Worm (Caenorhabditis elegans) whole organism, young adult: Measurements from ENCODE around the gene F10D7.3.

Experiments
- B0035.1 ChIP-seq: sonication (generic microtip); optimal IDR thresholded peaks from 2 replicates; lab custom pipeline; 2016; ENCODE audit warnings: missing genetic modification characterization, mild to moderate bottlenecking, missing compliant biosample characterization, missing genotype, missing genetic modification reagents
- F22D6.2 ChIP-seq: sonication (generic microtip); optimal IDR thresholded peaks from 2 replicates; lab custom pipeline; 2016; ENCODE audit warnings: mild to moderate bottlenecking, missing genetic modification characterization, missing compliant biosample characterization
- F37B4.10 ChIP-seq: fragments of 200-800 bp; sonication (Bioruptor generic); IDR thresholded peaks from 2 replicates; pipeline ENCODE4 v1.3.6; 2022; ENCODE audit warnings: missing genetic modification characterization, missing compliant biosample characterization
- F49E8.2 ChIP-seq: sonication (generic microtip); optimal IDR thresholded peaks from 3 replicates; lab custom pipeline; 2017; ENCODE audit warnings: missing genetic modification characterization, mild to moderate bottlenecking, missing compliant biosample characterization, antibody characterized with exemption, moderate library complexity; ENCODE audit not compliant: insufficient read depth
- F57A8.1 ChIP-seq: fragments of 200-800 bp; sonication (Bioruptor generic); optimal IDR thresholded peaks from 2 replicates; lab custom pipeline; 2018; ENCODE audit warnings: mild to moderate bottlenecking, missing genetic modification characterization, moderate library complexity, missing compliant biosample characterization
- Y53G8AR.9 ChIP-seq: fragments of 200-800 bp; sonication (Bioruptor generic); conservative IDR thresholded peaks from 2 replicates; pipeline ENCODE4 v1.3.6; 2022; ENCODE audit warnings: missing genetic modification reagents, missing genetic modification characterization, missing compliant biosample characterization
- Y95B8A.8 ChIP-seq: fragments of 200-800 bp; sonication (Bioruptor generic); IDR thresholded peaks from 2 replicates; pipeline ENCODE4 v1.3.6; 2022; ENCODE audit warnings: missing genetic modification reagents, missing genetic modification characterization, missing compliant biosample characterization
- akir-1 ChIP-seq: fragments of 200-800 bp; sonication (Bioruptor generic); optimal IDR thresholded peaks from 2 replicates; lab custom pipeline; 2018; ENCODE audit warnings: mild to moderate bottlenecking, missing genetic modification characterization, moderate library complexity, missing compliant biosample characterization
- ama-1 ChIP-seq, 3 experiments: fragments of 150-350 bp in 1 of 3; sonication (generic microtip) in 2 of 3; optimal IDR thresholded peaks; 2 replicates each; lab custom pipeline; 2014 to 2018; ENCODE audit warnings: missing biosample characterization in 2 of 3, missing genetic modification characterization in 2 of 3, missing genetic modification reagents in 2 of 3
- ccch-3 ChIP-seq: fragments of 200-800 bp; sonication (Bioruptor generic); optimal IDR thresholded peaks from 2 replicates; lab custom pipeline; 2018; ENCODE audit warnings: mild to moderate bottlenecking, missing genetic modification characterization, missing compliant biosample characterization
- ceh-27 ChIP-seq: fragments of 200-800 bp; sonication (Bioruptor generic); optimal IDR thresholded peaks from 2 replicates; lab custom pipeline; 2018; ENCODE audit warnings: mild to moderate bottlenecking, missing genetic modification characterization, moderate library complexity, missing compliant biosample characterization
- ceh-58 ChIP-seq: fragments of 200-800 bp; sonication (Bioruptor generic); IDR thresholded peaks from 2 replicates; pipeline ENCODE4 v1.3.6; 2022; ENCODE audit warnings: missing genetic modification characterization, missing compliant biosample characterization
- chd-7 ChIP-seq: sonication (generic microtip); optimal IDR thresholded peaks from 2 replicates; lab custom pipeline; 2016; ENCODE audit warnings: mild to moderate bottlenecking, missing genetic modification characterization, moderate library complexity, missing compliant biosample characterization
- dpff-1 ChIP-seq: sonication (generic microtip); optimal IDR thresholded peaks from 2 replicates; lab custom pipeline; 2017; ENCODE audit warnings: mild to moderate bottlenecking, missing genetic modification characterization, missing compliant biosample characterization
- dpl-1 ChIP-seq: fragments of 150-350 bp; optimal IDR thresholded peaks from 2 replicates; lab custom pipeline; 2014; ENCODE audit warnings: missing biosample characterization, missing genetic modification reagents, missing genetic modification characterization
- efl-1 ChIP-seq: fragments of 150-350 bp; optimal IDR thresholded peaks from 2 replicates; lab custom pipeline; 2014; ENCODE audit warnings: missing biosample characterization, missing genetic modification reagents, missing genetic modification characterization
- egrh-3 ChIP-seq: fragments of 200-800 bp; sonication (Bioruptor generic); IDR thresholded peaks from 2 replicates; pipeline ENCODE4 v1.3.6; 2022; ENCODE audit warnings: missing genetic modification reagents, missing genetic modification characterization, missing compliant biosample characterization
- hmg-1.2 ChIP-seq: fragments of 200-800 bp; sonication (Bioruptor generic); IDR thresholded peaks from 2 replicates; pipeline ENCODE4 v1.3.6; 2022; ENCODE audit warnings: missing genetic modification reagents, missing genetic modification characterization, missing compliant biosample characterization
- hmg-20 ChIP-seq: fragments of 200-800 bp; sonication (Bioruptor generic); IDR thresholded peaks from 2 replicates; pipeline ENCODE4 v1.3.6; 2022; ENCODE audit warnings: missing genetic modification reagents, missing genetic modification characterization, missing compliant biosample characterization
- let-607 ChIP-seq, 2 experiments: fragments of 200-800 bp in 1 of 2; sonication (Bioruptor generic) in 1 of 2; sonication (generic microtip) in 1 of 2; optimal IDR thresholded peaks; 2 replicates each; lab custom pipeline; 2016 to 2018; ENCODE audit warnings: mild to moderate bottlenecking in 2 of 2, missing compliant biosample characterization in 2 of 2, missing genetic modification characterization in 2 of 2, moderate library complexity in 2 of 2, missing genotype in 1 of 2
- lin-35 ChIP-seq, 3 experiments: fragments of 150-350 bp in 2 of 3; sonication (generic microtip) in 1 of 3; optimal IDR thresholded peaks; 2 replicates each; lab custom pipeline; 2014 to 2018; ENCODE audit warnings: missing biosample characterization in 3 of 3, missing genetic modification characterization in 3 of 3, missing genetic modification reagents in 3 of 3
- lir-1 ChIP-seq: fragments of 200-800 bp; sonication (Bioruptor generic); conservative IDR thresholded peaks from 2 replicates; pipeline ENCODE4 v1.3.6; 2022; ENCODE audit warnings: missing genetic modification reagents, missing genetic modification characterization, missing compliant biosample characterization
- lsl-1 ChIP-seq: fragments of 200-800 bp; sonication (Bioruptor generic); optimal IDR thresholded peaks from 2 replicates; lab custom pipeline; 2018; ENCODE audit warnings: mild to moderate bottlenecking, missing genetic modification characterization, moderate library complexity, missing compliant biosample characterization
- lsy-27 ChIP-seq: sonication (generic microtip); optimal IDR thresholded peaks from 2 replicates; lab custom pipeline; 2017; ENCODE audit warnings: missing genetic modification characterization, mild to moderate bottlenecking, missing compliant biosample characterization, antibody characterized with exemption, missing genotype, borderline replicate concordance; ENCODE audit not compliant: insufficient read depth
- madf-8 ChIP-seq: fragments of 200-800 bp; sonication (Bioruptor generic); conservative IDR thresholded peaks from 2 replicates; pipeline ENCODE4 v1.3.6; 2022; ENCODE audit warnings: missing genetic modification reagents, missing genetic modification characterization, missing compliant biosample characterization
- mes-4 ChIP-seq: sonication (generic microtip); optimal IDR thresholded peaks from 2 replicates; lab custom pipeline; 2016; ENCODE audit warnings: missing genotype, missing genetic modification characterization, missing compliant biosample characterization
- nhr-120 ChIP-seq: fragments of 200-800 bp; sonication (Bioruptor generic); IDR thresholded peaks from 2 replicates; pipeline ENCODE4 v1.3.6; 2022; ENCODE audit warnings: missing genetic modification characterization, missing compliant biosample characterization
- nhr-80 ChIP-seq: sonication (generic microtip); optimal IDR thresholded peaks from 2 replicates; lab custom pipeline; 2016; ENCODE audit warnings: missing genetic modification characterization, missing compliant biosample characterization
- pbrm-1 ChIP-seq: fragments of 200-800 bp; sonication (Bioruptor generic); IDR thresholded peaks from 2 replicates; pipeline ENCODE4 v1.3.6; 2022; ENCODE audit warnings: missing genetic modification reagents, missing genetic modification characterization, missing compliant biosample characterization
- rcor-1 ChIP-seq: fragments of 200-800 bp; sonication (Bioruptor generic); IDR thresholded peaks from 2 replicates; pipeline ENCODE4 v1.3.6; 2022; ENCODE audit warnings: missing genetic modification reagents, missing genetic modification characterization, missing compliant biosample characterization
- sdz-38 ChIP-seq: sonication (generic microtip); optimal IDR thresholded peaks from 2 replicates; lab custom pipeline; 2016; ENCODE audit warnings: missing genotype, missing genetic modification characterization, missing compliant biosample characterization
- sea-2 ChIP-seq: fragments of 200-800 bp; sonication (Bioruptor generic); IDR thresholded peaks from 2 replicates; pipeline ENCODE4 v1.3.6; 2022; ENCODE audit warnings: missing genetic modification characterization, missing compliant biosample characterization
- unc-130 ChIP-seq: sonication (generic microtip); optimal IDR thresholded peaks from 2 replicates; lab custom pipeline; 2016; ENCODE audit warnings: missing genetic modification reagents, missing genetic modification characterization, missing compliant biosample characterization
- unc-62 ChIP-seq: fragments of 150-350 bp; optimal IDR thresholded peaks from 2 replicates; lab custom pipeline; 2014; ENCODE audit warnings: missing biosample characterization, missing genetic modification reagents, missing genetic modification characterization
- xnd-1 ChIP-seq: sonication (generic microtip); optimal IDR thresholded peaks from 2 replicates; lab custom pipeline; 2016; ENCODE audit warnings: missing genotype, missing genetic modification reagents, missing genetic modification characterization, missing compliant biosample characterization
- zfh-2 ChIP-seq: fragments of 200-800 bp; sonication (Bioruptor generic); conservative IDR thresholded peaks from 2 replicates; pipeline ENCODE4 v1.3.6; 2022; ENCODE audit warnings: missing genetic modification reagents, missing genetic modification characterization, missing compliant biosample characterization
- ztf-18 ChIP-seq: sonication (generic microtip); optimal IDR thresholded peaks from 2 replicates; lab custom pipeline; 2016; ENCODE audit warnings: missing genotype, mild to moderate bottlenecking, missing genetic modification characterization, missing compliant biosample characterization
- ztf-28 ChIP-seq: fragments of 200-800 bp; sonication (Bioruptor generic); IDR thresholded peaks from 2 replicates; pipeline ENCODE4 v1.3.6; 2022; ENCODE audit warnings: missing genetic modification reagents, missing genetic modification characterization, missing compliant biosample characterization
- ztf-3 ChIP-seq: fragments of 200-800 bp; sonication (Bioruptor generic); optimal IDR thresholded peaks from 2 replicates; lab custom pipeline; 2018; ENCODE audit warnings: mild to moderate bottlenecking, missing genetic modification characterization, missing compliant biosample characterization

Gene F10D7.3

ce11 chrX:17384343-17384742 lies 9.9 kb upstream of the F10D7.3 start:
- TF ChIP-seq unc-130 (no peak), ceh-58 (GFP tag; lab: Robert Waterston, UW) (no peak), xnd-1 (tag; lab: Kevin White, UChicago) (no peak), ztf-3 (GFP tag; lab: Kevin White, UChicago) (no peak), F37B4.10 (no peak), zfh-2 (peak; percentile 80), B0035.1 (tag; lab: Kevin White, UChicago) (no peak), ccch-3 (no peak), rcor-1 (GFP tag; lab: Robert Waterston, UW) (no peak)

DNA sequence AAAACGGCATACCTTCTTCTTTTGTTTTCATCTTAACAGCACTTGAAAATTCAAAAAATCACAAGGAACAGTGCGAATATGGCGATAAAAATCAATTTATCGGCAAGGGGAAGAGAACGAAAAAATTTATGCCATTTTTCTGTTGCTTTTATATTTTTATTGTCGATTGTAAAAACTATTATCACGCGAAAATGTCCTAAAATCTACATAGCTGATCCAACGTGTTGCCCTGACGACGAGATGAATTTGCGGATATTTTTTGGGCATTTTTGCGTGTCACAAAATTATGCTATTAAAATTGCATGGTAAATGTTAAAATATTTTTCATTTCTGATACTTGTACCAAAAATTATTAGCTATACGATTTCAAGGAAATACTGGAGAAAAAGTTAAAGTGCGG lies 7.5 kb upstream of the F10D7.3 start, which contains the start of gene F10D7.4:
Gene F10D7.4 (minus strand): TSS at position 101 of the 400 bp plus-strand sequence.
- TF ChIP-seq Y53G8AR.9 (GFP tag; lab: Robert Waterston, UW) (no peak), nhr-120 (GFP tag; lab: Robert Waterston, UW) (no peak), ama-1 (optimal IDR thresholded peaks at IDR 0.05; lab: Kevin White, UChicago) (no peak), ama-1 (GFP tag; optimal IDR thresholded peaks at IDR 0.05; lab: Kevin White, UChicago) (no peak), dpl-1 (GFP tag; lab: Kevin White, UChicago) (no peak)

DNA sequence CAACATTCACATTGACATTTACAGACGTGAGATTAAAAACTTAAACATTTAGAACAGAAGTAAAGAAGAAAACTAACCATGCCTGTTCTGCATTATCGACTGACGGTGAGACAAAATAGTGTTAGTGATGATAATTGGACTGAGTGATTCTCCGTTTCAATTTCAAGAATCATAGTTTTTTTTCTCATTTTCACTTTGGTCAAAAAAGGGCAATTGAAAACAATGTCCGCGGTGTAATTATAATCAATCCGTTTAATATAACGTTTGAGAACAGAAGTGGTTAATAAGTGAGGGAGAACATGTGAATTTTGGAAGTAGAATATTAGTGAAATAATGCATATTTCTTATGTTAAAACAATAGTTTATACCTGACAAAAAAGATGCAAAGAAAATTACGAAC lies 5.2 kb upstream of the F10D7.3 start, which contains the start of gene F10D7.10:
Gene F10D7.10 (minus strand): TSS at position 101 of the 400 bp plus-strand sequence.
- TF ChIP-seq chd-7 (tag; lab: Kevin White, UChicago) (no peak), F57A8.1 (no peak), madf-8 (GFP tag; lab: Robert Waterston, UW) (no peak), sdz-38 (tag; lab: Kevin White, UChicago) (no peak), dpl-1 (GFP tag; lab: Kevin White, UChicago) (no peak), ztf-28 (no peak), hmg-1.2 (GFP tag; lab: Robert Waterston, UW) (no peak), unc-62 (GFP tag; lab: Kevin White, UChicago) (no peak), dpff-1 (tag; lab: Kevin White, UChicago) (no peak), lsy-27 (tag; lab: Kevin White, UChicago) (no peak), sea-2 (GFP tag; lab: Robert Waterston, UW) (no peak), akir-1 (no peak)

- TF ChIP-seq efl-1 (GFP tag; lab: Kevin White, UChicago): no peak
- TF ChIP-seq nhr-80 (tag; lab: Kevin White, UChicago): peak; percentile 7
Observed at ce11 chrX:17378996-17379395, 4.6 kb upstream of the F10D7.3 start.

DNA sequence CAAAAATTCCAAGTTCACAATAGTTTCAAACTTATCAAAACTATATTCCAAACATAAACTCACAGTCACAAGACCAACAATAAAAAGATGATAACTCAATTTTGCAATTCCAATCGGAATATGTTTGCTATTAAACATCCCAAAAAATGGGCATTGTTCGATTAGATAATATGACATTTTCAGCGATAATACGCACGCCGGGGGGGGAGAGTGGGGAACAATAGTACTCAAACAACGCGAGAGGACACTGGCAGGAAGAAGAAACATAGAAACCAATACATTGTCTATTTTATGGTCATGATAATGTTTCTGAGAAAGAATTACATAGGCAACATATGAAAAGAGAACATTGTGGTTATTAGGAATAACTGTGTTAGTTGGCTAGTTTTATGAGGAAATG lies 1.4 kb upstream of the F10D7.3 start:
- no peak for TF ChIP-seq egrh-3
- peak; percentile 21 for TF ChIP-seq nhr-80 (tag; lab: Kevin White, UChicago)

DNA sequence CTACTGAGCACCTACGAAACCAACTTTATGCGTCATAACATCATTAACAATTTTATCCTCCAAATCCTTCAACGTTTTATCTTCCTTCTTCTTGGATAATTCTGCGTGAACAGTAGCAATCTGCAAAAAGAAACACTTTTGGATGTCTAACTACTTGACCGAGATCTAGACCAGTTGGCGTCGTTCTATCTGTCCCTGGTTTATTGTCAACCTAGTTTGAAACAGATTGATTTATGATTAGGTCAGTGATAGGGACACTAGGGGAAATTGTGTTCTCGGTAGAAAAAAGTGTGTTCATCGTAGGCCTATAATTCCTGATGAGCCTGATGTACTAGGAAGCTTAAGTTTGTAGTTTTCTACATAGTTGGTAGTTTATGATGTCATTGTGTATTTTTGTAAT lies 479 bp downstream of the F10D7.3 start:
- no peak for TF ChIP-seq unc-130
- no peak for TF ChIP-seq F49E8.2
- no peak for TF ChIP-seq chd-7 (tag; lab: Kevin White, UChicago)
- TF ChIP-seq F57A8.1: no peak
- TF ChIP-seq ama-1 (optimal IDR thresholded peaks at IDR 0.05; lab: Kevin White, UChicago): no peak
- TF ChIP-seq ama-1 (GFP tag; optimal IDR thresholded peaks at IDR 0.05; lab: Kevin White, UChicago): no peak
- TF ChIP-seq let-607 (tag; optimal IDR thresholded peaks at IDR 0.05; lab: Kevin White, UChicago): no peak
- TF ChIP-seq ztf-18 (tag; lab: Kevin White, UChicago): no peak
- TF ChIP-seq ceh-27 (GFP tag; lab: Kevin White, UChicago): no peak
- TF ChIP-seq lin-35 (GFP tag; optimal IDR thresholded peaks at IDR 0.05; lab: Kevin White, UChicago): no peak
- TF ChIP-seq lsl-1 (GFP tag; lab: Kevin White, UChicago): no peak
- no peak for TF ChIP-seq rcor-1 (GFP tag; lab: Robert Waterston, UW)
- TF ChIP-seq lir-1 (GFP tag; lab: Robert Waterston, UW): no peak
- TF ChIP-seq mes-4 (tag; lab: Kevin White, UChicago): no peak
- no peak for TF ChIP-seq pbrm-1 (GFP tag; lab: Robert Waterston, UW)
- TF ChIP-seq unc-62 (GFP tag; lab: Kevin White, UChicago): no peak
- no peak for TF ChIP-seq F22D6.2 (tag; lab: Kevin White, UChicago)
- TF ChIP-seq Y95B8A.8 (GFP tag; lab: Robert Waterston, UW): no peak
- no peak for TF ChIP-seq hmg-20 (GFP tag; lab: Robert Waterston, UW)
- TF ChIP-seq sea-2 (GFP tag; lab: Robert Waterston, UW): no peak
